Worm (Caenorhabditis elegans): ENCODE results near the gene Y14H12B.2.

DNA sequence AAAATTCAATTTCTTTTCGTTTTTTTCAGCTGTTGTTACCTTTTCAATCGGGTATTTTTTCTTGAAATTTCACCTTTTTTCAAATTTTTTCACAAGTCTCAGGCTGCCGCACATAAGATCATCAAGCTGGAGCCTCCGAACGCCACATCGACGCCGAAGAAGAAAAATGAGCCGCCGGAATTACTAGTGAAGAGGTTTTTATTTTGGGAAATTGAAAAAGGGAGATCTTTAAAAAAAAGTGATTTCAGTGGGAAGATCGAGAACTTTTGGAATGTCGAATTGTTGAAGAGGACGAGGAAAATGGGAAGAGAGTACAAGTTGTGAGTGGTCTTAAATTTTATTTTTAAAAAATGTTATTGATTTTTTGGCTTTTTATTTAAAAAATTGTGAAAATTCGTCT lies 16.5 kb upstream of the Y14H12B.2 start, which contains the start of gene sea-2:
- no peak for TF ChIP-seq pha-4 (GFP tag; IDR thresholded peaks at IDR 0.05)
- no peak for TF ChIP-seq pha-4 (tag; optimal IDR thresholded peaks at IDR 0.05)
- no peak for TF ChIP-seq mdl-1 (tag; optimal IDR thresholded peaks at IDR 0.05)
- TF ChIP-seq nhr-237 (tag; optimal IDR thresholded peaks at IDR 0.05): no peak
- no peak for TF ChIP-seq unc-62 (GFP tag; optimal IDR thresholded peaks at IDR 0.05 in 1 of 2)
- no peak for TF ChIP-seq unc-62 (tag; optimal IDR thresholded peaks at IDR 0.05)
- no peak for TF ChIP-seq fos-1 (tag; optimal IDR thresholded peaks at IDR 0.05)
- TF ChIP-seq zag-1 (tag; optimal IDR thresholded peaks at IDR 0.05): no peak
- no peak for TF ChIP-seq R02D3.7 (tag; optimal IDR thresholded peaks at IDR 0.05)
- TF ChIP-seq aha-1 (tag): peak; percentile 23
- TF ChIP-seq egl-43 (GFP tag; IDR thresholded peaks at IDR 0.05): no peak
- TF ChIP-seq nhr-76 (tag; optimal IDR thresholded peaks at IDR 0.05): no peak
- no peak for TF ChIP-seq skn-1 (tag; optimal IDR thresholded peaks at IDR 0.05)
- no peak for TF ChIP-seq mxl-3 (GFP tag; optimal IDR thresholded peaks at IDR 0.05)
- no peak for TF ChIP-seq hif-1 (tag; optimal IDR thresholded peaks at IDR 0.05)
